Fruit fly (Drosophila melanogaster): Measurements from ENCODE around the gene CG34367.
A peak's percentile ranks its signal among the peaks of the same experiment; 100 is the strongest.

The CG34367 gene

dm6 chr2L:10322176-10322575 lies 31.5 kb downstream of the CG34367 start, which contains the start of gene CG4995:
CG4995 (plus strand) TSS chr2L:10322476.
- TF ChIP-seq CG9797 (GFP tag; optimal IDR thresholded peaks at IDR 0.05) (no peak), CG15073 (GFP tag; optimal IDR thresholded peaks at IDR 0.05) (no peak), otp (GFP tag; IDR thresholded peaks at IDR 0.05) (no peak), lilli (GFP tag; optimal IDR thresholded peaks at IDR 0.05) (no peak), D19A (tag; optimal IDR thresholded peaks at IDR 0.05) (peak; percentile 18), CG12155 (GFP tag; optimal IDR thresholded peaks at IDR 0.05) (no peak), sens (GFP tag) (peak; percentile 50)

dm6 chr2L:10321612-10322011 lies 32.1 kb downstream of the CG34367 start:
- no peak; the same call in 2 of the 3 replicates for TF ChIP-seq hb (GFP tag; IDR thresholded peaks at IDR 0.05; ENCODE audit: partially characterized antibody)
- no peak for TF ChIP-seq Asciz (GFP tag; optimal IDR thresholded peaks at IDR 0.05)
- TF ChIP-seq TFAM (GFP tag; optimal IDR thresholded peaks at IDR 0.05) = no peak
- TF ChIP-seq pnt (GFP tag; optimal IDR thresholded peaks at IDR 0.05) = no peak
- TF ChIP-seq Scr (GFP tag; IDR thresholded peaks at IDR 0.05; ENCODE audit: partially characterized antibody) = no peak
- TF ChIP-seq Vsx1 (GFP tag; optimal IDR thresholded peaks at IDR 0.05) = no peak
- TF ChIP-seq CG32767 (GFP tag; IDR thresholded peaks at IDR 0.05) = 0 out of 2 replicates have a peak, but pooled peaks have one; percentile 19
- no peak for TF ChIP-seq CG2120 (GFP tag; optimal IDR thresholded peaks at IDR 0.05)
- TF ChIP-seq CG6854 (GFP tag; optimal IDR thresholded peaks at IDR 0.05) = peak; percentile 8
- peak; percentile 80 for TF ChIP-seq Med (GFP tag)
- no peak for TF ChIP-seq Doc2 (GFP tag; IDR thresholded peaks at IDR 0.05)
- no peak for TF ChIP-seq tll (GFP tag; optimal IDR thresholded peaks at IDR 0.05)
- no peak for TF ChIP-seq Dll (GFP tag; IDR thresholded peaks at IDR 0.05; ENCODE audit: partially characterized antibody)
- no peak for TF ChIP-seq corto (GFP tag; optimal IDR thresholded peaks at IDR 0.05)
- no peak for TF ChIP-seq B-H2 (GFP tag; optimal IDR thresholded peaks at IDR 0.05)
- TF ChIP-seq yki (optimal IDR thresholded peaks at IDR 0.05) = no peak
- no peak for TF ChIP-seq CG8388 (GFP tag; optimal IDR thresholded peaks at IDR 0.05)
- TF ChIP-seq CG7556 (GFP tag; optimal IDR thresholded peaks at IDR 0.05) = no peak
- no peak for TF ChIP-seq CG2202 (tag; optimal IDR thresholded peaks at IDR 0.05)
- TF ChIP-seq CG10654 (GFP tag; optimal IDR thresholded peaks at IDR 0.05) = no peak
- no peak for TF ChIP-seq CG11085 (GFP tag; IDR thresholded peaks at IDR 0.05)
- no peak for TF ChIP-seq Ravus (GFP tag; IDR thresholded peaks at IDR 0.05)
- no peak for TF ChIP-seq ap (GFP tag; IDR thresholded peaks at IDR 0.05)
- no peak for TF ChIP-seq CG18011 (GFP tag; optimal IDR thresholded peaks at IDR 0.05)
- TF ChIP-seq Xrp1 (GFP tag; IDR thresholded peaks at IDR 0.05) = no peak
- TF ChIP-seq Ssrp (tag; optimal IDR thresholded peaks at IDR 0.05) = no peak
- TF ChIP-seq bigmax (GFP tag; optimal IDR thresholded peaks at IDR 0.05) = peak; percentile 25
- no peak for TF ChIP-seq fd3F (GFP tag; optimal IDR thresholded peaks at IDR 0.05)
- TF ChIP-seq CG10979 (tag; optimal IDR thresholded peaks at IDR 0.05) = no peak
- no peak for TF ChIP-seq HHEX (GFP tag; optimal IDR thresholded peaks at IDR 0.05)
- no peak for TF ChIP-seq CHES-1-like (GFP tag; optimal IDR thresholded peaks at IDR 0.05)
- no peak for TF ChIP-seq Atf6 (GFP tag; IDR thresholded peaks at IDR 0.05)
- TF ChIP-seq CG34376 (GFP tag; optimal IDR thresholded peaks at IDR 0.05) = peak; percentile 91
- TF ChIP-seq Trl (optimal IDR thresholded peaks at IDR 0.05) = no peak
- TF ChIP-seq Trl (GFP tag; optimal IDR thresholded peaks at IDR 0.05) = no peak
- no peak for TF ChIP-seq Eip74EF (GFP tag; optimal IDR thresholded peaks at IDR 0.05)
- TF ChIP-seq cas (GFP tag; IDR thresholded peaks at IDR 0.05) = no peak
- no peak for TF ChIP-seq slbo (GFP tag; IDR thresholded peaks at IDR 0.05)
- TF ChIP-seq CG32772 (GFP tag; IDR thresholded peaks at IDR 0.05) = no peak
- TF ChIP-seq CG33557 (GFP tag; optimal IDR thresholded peaks at IDR 0.05) = no peak
- TF ChIP-seq CG4424 (GFP tag; optimal IDR thresholded peaks at IDR 0.05) = no peak
- TF ChIP-seq Ets65A (GFP tag) = no peak
- no peak for TF ChIP-seq CG2875 (GFP tag; optimal IDR thresholded peaks at IDR 0.05)
- no peak for TF ChIP-seq CG9609 (GFP tag; optimal IDR thresholded peaks at IDR 0.05)

Data from whole organism, embryonic.